Worm (Caenorhabditis elegans) whole organism, L2 larva: ENCODE results near the gene ZK1240.9.

ENCODE experiments used
- ZK546.5 ChIP-seq: sonication (generic microtip); optimal IDR thresholded peaks from 2 replicates; lab custom pipeline; 2017; ENCODE audit warnings: missing biosample characterization, missing genetic modification characterization
- ama-1 ChIP-seq: fragments of 150-350 bp; optimal IDR thresholded peaks from 2 replicates; lab custom pipeline; 2018; ENCODE audit warnings: inconsistent platforms
- egl-27 ChIP-seq: sonication (generic microtip); optimal IDR thresholded peaks from 3 replicates; lab custom pipeline; 2017; ENCODE audit warnings: missing biosample characterization, missing genetic modification reagents, missing genetic modification characterization
- elt-3 ChIP-seq: sonication (generic microtip); optimal IDR thresholded peaks from 2 replicates; lab custom pipeline; 2017; ENCODE audit warnings: missing biosample characterization, missing genetic modification characterization
- gmeb-1 ChIP-seq: fragments of 150-350 bp; optimal IDR thresholded peaks from 2 replicates; lab custom pipeline; 2014; ENCODE audit warnings: missing biosample characterization, missing genetic modification characterization
- lin-39 ChIP-seq: fragments of 150-350 bp; optimal IDR thresholded peaks from 2 replicates; lab custom pipeline; 2014; ENCODE audit warnings: missing biosample characterization, missing genetic modification reagents, missing genetic modification characterization
- lsy-2 ChIP-seq, 2 experiments: fragments of 150-350 bp in 1 of 2; sonication (generic microtip) in 1 of 2; optimal IDR thresholded peaks; 2 replicates each; lab custom pipeline; 2014 to 2017; ENCODE audit warnings: missing biosample characterization in 2 of 2, missing genetic modification characterization in 2 of 2
- mab-5 ChIP-seq: fragments of 150-350 bp; optimal IDR thresholded peaks from 2 replicates; lab custom pipeline; 2014; ENCODE audit warnings: missing biosample characterization, missing genetic modification characterization
- nhr-23 ChIP-seq: fragments of 150-350 bp; optimal IDR thresholded peaks from 2 replicates; lab custom pipeline; 2014; ENCODE audit warnings: missing biosample characterization, missing genetic modification reagents, missing genetic modification characterization
- nhr-6 ChIP-seq: fragments of 150-350 bp; optimal IDR thresholded peaks from 2 replicates; lab custom pipeline; 2014; ENCODE audit warnings: missing biosample characterization, missing genetic modification characterization
- nhr-77 ChIP-seq: fragments of 150-350 bp; optimal IDR thresholded peaks from 2 replicates; lab custom pipeline; 2014; ENCODE audit warnings: missing biosample characterization, missing genetic modification characterization
- skn-1 ChIP-seq: sonication (generic microtip); optimal IDR thresholded peaks from 2 replicates; lab custom pipeline; 2017; ENCODE audit warnings: missing biosample characterization, missing genetic modification characterization
- unc-62 ChIP-seq: fragments of 150-350 bp; optimal IDR thresholded peaks from 2 replicates; lab custom pipeline; 2014; ENCODE audit warnings: missing biosample characterization, missing genetic modification reagents, missing genetic modification characterization
- ztf-11 ChIP-seq: sonication (generic microtip); optimal IDR thresholded peaks from 2 replicates; lab custom pipeline; 2017; ENCODE audit warnings: missing biosample characterization, missing genetic modification characterization

DNA sequence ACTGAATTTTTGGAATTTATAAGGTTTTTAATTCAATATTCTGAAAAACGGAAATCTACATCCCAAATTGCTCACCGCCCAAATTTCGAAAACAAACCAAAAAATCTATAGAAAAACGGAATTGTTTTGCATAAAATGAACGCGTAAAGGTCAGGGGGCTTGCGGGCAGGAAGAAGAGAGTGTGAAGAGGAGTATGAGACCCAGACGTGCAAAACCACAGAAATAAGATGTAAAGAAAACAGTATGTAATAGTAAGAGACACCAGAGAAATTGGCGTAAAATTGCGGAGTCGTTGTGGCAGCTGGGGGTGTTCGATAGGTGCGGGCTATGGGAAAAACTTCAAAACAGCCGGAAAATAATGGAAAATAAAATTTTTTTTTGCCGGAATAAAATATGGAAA lies 23.0 kb downstream of the ZK1240.9 start:
- TF ChIP-seq skn-1 (no peak), mab-5 (no peak), unc-62 (GFP tag; lab: Kevin White, UChicago) (no peak), ZK546.5 (tag; lab: Kevin White, UChicago) (no peak), gmeb-1 (tag; lab: Kevin White, UChicago) (no peak), elt-3 (tag; lab: Kevin White, UChicago) (no peak), lin-39 (tag; lab: Kevin White, UChicago) (no peak), egl-27 (tag; lab: Kevin White, UChicago) (no peak), nhr-77 (no peak), nhr-6 (tag; lab: Kevin White, UChicago) (no peak), lsy-2 (tag; optimal IDR thresholded peaks at IDR 0.05; lab: Kevin White, UChicago) (peak in 1 of 2 experiments; percentile 38), ama-1 (lab: Kevin White, UChicago) (no peak), ztf-11 (tag; lab: Kevin White, UChicago) (no peak), nhr-23 (tag; lab: Kevin White, UChicago) (no peak)
